ENCODE assay signal across 5 fruit fly cellular contexts in genomic region chr3R:14742928-14743327, dm6.
TF ChIP-seq lines count a peak whose summit lies in the region.

No protein-coding gene starts in this region.

- TF ChIP-seq CTCF in whole organism, embryonic (GFP tag; optimal IDR thresholded peaks at IDR 0.05; lab: Kevin White, UChicago): no peak

TF ChIP-seq in whole organism, adult, 20 proteins besides CTCF, POLR2A, EP300 and RAD21 (continues in another document):
- TF ChIP-seq tj (GFP tag; optimal IDR thresholded peaks at IDR 0.05; lab: Kevin White, UChicago) (no peak), cic (GFP tag; optimal IDR thresholded peaks at IDR 0.05; lab: Kevin White, UChicago) (no peak), bab1 (GFP tag; optimal IDR thresholded peaks at IDR 0.05; lab: Kevin White, UChicago) (peak; percentile 80), Mnt (GFP tag; optimal IDR thresholded peaks at IDR 0.05; lab: Kevin White, UChicago) (no peak), CG11617 (GFP tag; optimal IDR thresholded peaks at IDR 0.05; lab: Kevin White, UChicago) (no peak), CG7101 (tag; optimal IDR thresholded peaks at IDR 0.05; lab: Kevin White, UChicago) (peak; percentile 30), CG33017 (tag; optimal IDR thresholded peaks at IDR 0.05; lab: Kevin White, UChicago) (peak; percentile 29), Crg-1 (GFP tag; optimal IDR thresholded peaks at IDR 0.05; lab: Kevin White, UChicago) (no peak), Hr96 (GFP tag; optimal IDR thresholded peaks at IDR 0.05; lab: Kevin White, UChicago) (no peak), ovo (GFP tag; optimal IDR thresholded peaks at IDR 0.05; lab: Kevin White, UChicago) (no peak), kay (GFP tag; lab: Kevin White, UChicago; ENCODE audit: borderline replicate concordance) (peak; percentile 10), CG12768 (GFP tag; optimal IDR thresholded peaks at IDR 0.05; lab: Kevin White, UChicago) (no peak), toe (GFP tag; optimal IDR thresholded peaks at IDR 0.05; lab: Kevin White, UChicago) (no peak), Clk (GFP tag; optimal IDR thresholded peaks at IDR 0.05; lab: Kevin White, UChicago) (no peak), CG1620 (GFP tag; optimal IDR thresholded peaks at IDR 0.05; lab: Kevin White, UChicago) (no peak), CG5204 (GFP tag; optimal IDR thresholded peaks at IDR 0.05; lab: Kevin White, UChicago) (no peak), cnc (optimal IDR thresholded peaks at IDR 0.05; lab: Kevin White, UChicago) (no peak), CG7045 (GFP tag; optimal IDR thresholded peaks at IDR 0.05; lab: Kevin White, UChicago) (no peak), CG14711 (tag; optimal IDR thresholded peaks at IDR 0.05; lab: Kevin White, UChicago) (peak; percentile 7)

TF ChIP-seq in whole organism, embryonic, 481 proteins besides CTCF, POLR2A, EP300 and RAD21 (continues in another document):
- no peak for TF ChIP-seq kah (GFP tag; optimal IDR thresholded peaks at IDR 0.05; lab: Kevin White, UChicago)
- TF ChIP-seq CG15514 (GFP tag; optimal IDR thresholded peaks at IDR 0.05; lab: Kevin White, UChicago): no peak
- no peak for TF ChIP-seq CG2116 (GFP tag; optimal IDR thresholded peaks at IDR 0.05; lab: Kevin White, UChicago)
- peak; percentile 7; the same call in 1 of the 2 replicates for TF ChIP-seq gt (GFP tag; IDR thresholded peaks at IDR 0.05; lab: Robert Waterston, UW)
- TF ChIP-seq CG10543 (GFP tag; optimal IDR thresholded peaks at IDR 0.05; lab: Kevin White, UChicago): no peak
- TF ChIP-seq amos (GFP tag; IDR thresholded peaks at IDR 0.05; lab: Robert Waterston, UW; ENCODE audit: partially characterized antibody): no peak
- no peak for TF ChIP-seq Taf1 (GFP tag; IDR thresholded peaks at IDR 0.05; lab: Robert Waterston, UW)
- no peak for TF ChIP-seq zen2 (GFP tag; IDR thresholded peaks at IDR 0.05; lab: Robert Waterston, UW; ENCODE audit: partially characterized antibody)
- TF ChIP-seq CG18764 (GFP tag; optimal IDR thresholded peaks at IDR 0.05; lab: Kevin White, UChicago): no peak
- no peak for TF ChIP-seq CG33213 (GFP tag; optimal IDR thresholded peaks at IDR 0.05; lab: Kevin White, UChicago)
- TF ChIP-seq CG11456 (GFP tag; IDR thresholded peaks at IDR 0.05; lab: Robert Waterston, UW): no peak
- no peak for TF ChIP-seq CrebB (tag; optimal IDR thresholded peaks at IDR 0.05; lab: Kevin White, UChicago)
- TF ChIP-seq dm (GFP tag; optimal IDR thresholded peaks at IDR 0.05; lab: Kevin White, UChicago): no peak
- no peak; the same call in 1 of the 2 replicates for TF ChIP-seq sisA (GFP tag; IDR thresholded peaks at IDR 0.05; lab: Robert Waterston, UW)
- no peak for TF ChIP-seq CG7987 (GFP tag; optimal IDR thresholded peaks at IDR 0.05; lab: Kevin White, UChicago)
- peak; percentile 59 for TF ChIP-seq az2 (GFP tag; optimal IDR thresholded peaks at IDR 0.05; lab: Kevin White, UChicago)
- TF ChIP-seq Lim3 (GFP tag; IDR thresholded peaks at IDR 0.05; lab: Robert Waterston, UW): no peak
- no peak for TF ChIP-seq sna (GFP tag; IDR thresholded peaks at IDR 0.05; lab: Robert Waterston, UW; ENCODE audit: partially characterized antibody)

TF ChIP-seq in whole organism, prepupa, 60 proteins besides CTCF, POLR2A, EP300 and RAD21 (continues in another document):
- TF ChIP-seq CG10631 (GFP tag; optimal IDR thresholded peaks at IDR 0.05; lab: Kevin White, UChicago): peak; percentile 76
- no peak for TF ChIP-seq Hr38 (GFP tag; optimal IDR thresholded peaks at IDR 0.05; lab: Kevin White, UChicago)
- TF ChIP-seq CG11902 (GFP tag; optimal IDR thresholded peaks at IDR 0.05; lab: Kevin White, UChicago): peak; percentile 59
- peak; percentile 77 for TF ChIP-seq achi (GFP tag; optimal IDR thresholded peaks at IDR 0.05; lab: Kevin White, UChicago)
- TF ChIP-seq CG6808 (GFP tag; optimal IDR thresholded peaks at IDR 0.05; lab: Kevin White, UChicago): peak; percentile 62
- TF ChIP-seq net (GFP tag; optimal IDR thresholded peaks at IDR 0.05; lab: Kevin White, UChicago): peak; percentile 55
- peak; percentile 67 for TF ChIP-seq CG32006 (GFP tag; optimal IDR thresholded peaks at IDR 0.05; lab: Kevin White, UChicago)
- TF ChIP-seq Lpt (GFP tag; optimal IDR thresholded peaks at IDR 0.05; lab: Kevin White, UChicago): no peak
- TF ChIP-seq Gug (GFP tag; IDR thresholded peaks at IDR 0.05; lab: Robert Waterston, UW): peak; percentile 66
- peak; percentile 64 for TF ChIP-seq Hr39 (GFP tag; optimal IDR thresholded peaks at IDR 0.05; lab: Kevin White, UChicago)
- 0 out of 2 replicates have a peak, but pooled peaks have one; percentile 56 for TF ChIP-seq CG11294 (GFP tag; IDR thresholded peaks at IDR 0.05; lab: Robert Waterston, UW)
- peak; percentile 25 to 35 for TF ChIP-seq salr (GFP tag; optimal IDR thresholded peaks at IDR 0.05; lab: Kevin White, UChicago)
- TF ChIP-seq Sox14 (GFP tag; optimal IDR thresholded peaks at IDR 0.05; lab: Kevin White, UChicago): peak; percentile 65
- TF ChIP-seq CG3919 (GFP tag; optimal IDR thresholded peaks at IDR 0.05; lab: Kevin White, UChicago): peak; percentile 63
- peak; percentile 95 for TF ChIP-seq Eip78C (GFP tag; lab: Kevin White, UChicago)
- TF ChIP-seq ss (GFP tag; optimal IDR thresholded peaks at IDR 0.05; lab: Kevin White, UChicago): peak; percentile 26 to 79
- peak; percentile 71 for TF ChIP-seq CG10669 (GFP tag; optimal IDR thresholded peaks at IDR 0.05; lab: Kevin White, UChicago)
- TF ChIP-seq pdm3 (GFP tag; optimal IDR thresholded peaks at IDR 0.05; lab: Kevin White, UChicago): peak; percentile 77
- peak; percentile 83 for TF ChIP-seq eg (GFP tag; IDR thresholded peaks at IDR 0.05; lab: Robert Waterston, UW)
- peak; percentile 67 for TF ChIP-seq Smox (GFP tag; optimal IDR thresholded peaks at IDR 0.05; lab: Kevin White, UChicago)

TF ChIP-seq in whole organism, pupa, 21 proteins besides CTCF, POLR2A, EP300 and RAD21:
- TF ChIP-seq CG14655 (GFP tag; optimal IDR thresholded peaks at IDR 0.05; lab: Kevin White, UChicago) (peak; percentile 77), CG9948 (tag; optimal IDR thresholded peaks at IDR 0.05; lab: Kevin White, UChicago) (peak; percentile 78), CG10348 (GFP tag; IDR thresholded peaks at IDR 0.05; lab: Robert Waterston, UW) (no peak), CG34367 (tag; optimal IDR thresholded peaks at IDR 0.05; lab: Kevin White, UChicago) (peak; percentile 60), CG13204 (GFP tag; optimal IDR thresholded peaks at IDR 0.05; lab: Kevin White, UChicago) (no peak), Snoo (tag; optimal IDR thresholded peaks at IDR 0.05; lab: Kevin White, UChicago) (peak; percentile 47), Pif1B (GFP tag; optimal IDR thresholded peaks at IDR 0.05; lab: Kevin White, UChicago) (peak; percentile 72), CG12605 (GFP tag; IDR thresholded peaks at IDR 0.05; lab: Robert Waterston, UW) (peak; percentile 66), D1 (tag; optimal IDR thresholded peaks at IDR 0.05; lab: Kevin White, UChicago) (peak; percentile 10), fd96Ca (GFP tag; IDR thresholded peaks at IDR 0.05; lab: Robert Waterston, UW) (peak; percentile 53; the same call in 1 of the 3 replicates), CG8301 (tag; optimal IDR thresholded peaks at IDR 0.05; lab: Kevin White, UChicago) (peak; percentile 53), CG4496 (GFP tag; IDR thresholded peaks at IDR 0.05; lab: Robert Waterston, UW) (peak; percentile 89), Pif1A (GFP tag; optimal IDR thresholded peaks at IDR 0.05; lab: Kevin White, UChicago) (peak; percentile 81), CG8159 (tag; optimal IDR thresholded peaks at IDR 0.05; lab: Kevin White, UChicago) (peak; percentile 73), rn (GFP tag; IDR thresholded peaks at IDR 0.05; lab: Robert Waterston, UW) (peak; percentile 56; the same call in 1 of the 2 replicates), CG32121 (GFP tag; IDR thresholded peaks at IDR 0.05; lab: Robert Waterston, UW) (peak; percentile 66), Ets98B (GFP tag; IDR thresholded peaks at IDR 0.05; lab: Robert Waterston, UW) (peak; percentile 71), EcR (GFP tag; optimal IDR thresholded peaks at IDR 0.05; lab: Kevin White, UChicago) (no peak), gl (tag; optimal IDR thresholded peaks at IDR 0.05; lab: Kevin White, UChicago) (no peak), CG17806 (tag; optimal IDR thresholded peaks at IDR 0.05; lab: Kevin White, UChicago) (peak; percentile 72), CG15710 (tag; optimal IDR thresholded peaks at IDR 0.05; lab: Kevin White, UChicago) (peak; percentile 68)

TF ChIP-seq in whole organism, wandering third instar larva, 38 proteins besides CTCF, POLR2A, EP300 and RAD21:
- TF ChIP-seq brk (GFP tag; optimal IDR thresholded peaks at IDR 0.05; lab: Kevin White, UChicago) (peak; percentile 14), OdsH (GFP tag; optimal IDR thresholded peaks at IDR 0.05; lab: Kevin White, UChicago) (no peak), HLH106 (tag; optimal IDR thresholded peaks at IDR 0.05; lab: Kevin White, UChicago) (peak; percentile 25), Jra (GFP tag; optimal IDR thresholded peaks at IDR 0.05; lab: Kevin White, UChicago) (no peak), psq (GFP tag; optimal IDR thresholded peaks at IDR 0.05; lab: Kevin White, UChicago) (peak; percentile 10), foxo (GFP tag; optimal IDR thresholded peaks at IDR 0.05; lab: Kevin White, UChicago) (peak in 1 of 2 experiments; percentile 59), h (GFP tag; optimal IDR thresholded peaks at IDR 0.05; lab: Kevin White, UChicago) (peak; percentile 43), dmrt93B (GFP tag; optimal IDR thresholded peaks at IDR 0.05; lab: Kevin White, UChicago) (no peak), br (GFP tag; optimal IDR thresholded peaks at IDR 0.05; lab: Kevin White, UChicago) (peak; percentile 52), rgr (GFP tag; optimal IDR thresholded peaks at IDR 0.05; lab: Kevin White, UChicago) (peak; percentile 6), lola (GFP tag; optimal IDR thresholded peaks at IDR 0.05; lab: Kevin White, UChicago) (no peak), fru (GFP tag; optimal IDR thresholded peaks at IDR 0.05; lab: Kevin White, UChicago) (peak; percentile 60), pan (optimal IDR thresholded peaks at IDR 0.05; lab: Kevin White, UChicago) (no peak), Dfd (GFP tag; optimal IDR thresholded peaks at IDR 0.05; lab: Kevin White, UChicago) (no peak), Sp1 (GFP tag; optimal IDR thresholded peaks at IDR 0.05; lab: Kevin White, UChicago) (peak; percentile 13), sv (GFP tag; optimal IDR thresholded peaks at IDR 0.05; lab: Kevin White, UChicago) (peak; percentile 32), CG9705 (GFP tag; optimal IDR thresholded peaks at IDR 0.05; lab: Kevin White, UChicago) (no peak), ey (GFP tag; optimal IDR thresholded peaks at IDR 0.05; lab: Kevin White, UChicago) (peak; percentile 39), Hr78 (GFP tag; optimal IDR thresholded peaks at IDR 0.05; lab: Kevin White, UChicago) (no peak), Hnf4 (GFP tag; optimal IDR thresholded peaks at IDR 0.05; lab: Kevin White, UChicago) (peak; percentile 26)
